Fruit fly (Drosophila melanogaster): Measurements from ENCODE around the gene CG9030.

- no peak for TF ChIP-seq CG8478 (optimal IDR thresholded peaks at IDR 0.05)
- TF ChIP-seq CTCF (optimal IDR thresholded peaks at IDR 0.05), result peak; percentile 46 to 89
Measured at dm6 chrX:14953896-14954295, 1.0 kb downstream of the CG9030 start.
